Fruit fly (Drosophila melanogaster) whole organism, embryonic: ENCODE results near the gene CG7518.

ENCODE experiments used
- Bdp1 ChIP-seq: fragments of 200-800 bp; sonication (Bioruptor generic); optimal IDR thresholded peaks from 3 replicates; lab custom pipeline; 2016; ENCODE audit warnings: missing biosample characterization, missing genetic modification characterization
- CG11398 ChIP-seq: fragments of 200-800 bp; sonication (Bioruptor generic); optimal IDR thresholded peaks from 2 replicates; lab custom pipeline; 2016; ENCODE audit warnings: missing biosample characterization, missing genetic modification characterization
- CG12155 ChIP-seq: fragments of 200-800 bp; sonication (Bioruptor generic); optimal IDR thresholded peaks from 3 replicates; lab custom pipeline; 2016; ENCODE audit warnings: missing biosample characterization, missing genetic modification characterization
- CG13287 ChIP-seq: fragments of 200-800 bp; sonication (Bioruptor generic); IDR thresholded peaks from 2 replicates; pipeline ENCODE4 v1.3.6; 2022; ENCODE audit warnings: missing biosample characterization, missing genetic modification characterization; ENCODE audit not compliant: partially characterized antibody
- CG1647 ChIP-seq: fragments of 200-800 bp; sonication (Bioruptor generic); optimal IDR thresholded peaks from 3 replicates; lab custom pipeline; 2016; ENCODE audit warnings: missing biosample characterization, missing genetic modification characterization
- CG16863 ChIP-seq: fragments of 200-800 bp; sonication (Bioruptor generic); optimal IDR thresholded peaks from 3 replicates; lab custom pipeline; 2016; ENCODE audit warnings: missing biosample characterization, missing genetic modification characterization
- CG17328 ChIP-seq: fragments of 200-800 bp; sonication (Bioruptor generic); IDR thresholded peaks from 2 replicates; pipeline ENCODE4 v1.3.6; 2022; ENCODE audit warnings: missing biosample characterization, missing genetic modification characterization
- CG18476 ChIP-seq: fragments of 200-800 bp; sonication (Bioruptor generic); optimal IDR thresholded peaks from 2 replicates; lab custom pipeline; 2016; ENCODE audit warnings: missing biosample characterization, mild to moderate bottlenecking, missing genetic modification characterization
- CG2202 ChIP-seq: fragments of 200-800 bp; sonication (Bioruptor generic); optimal IDR thresholded peaks from 2 replicates; lab custom pipeline; 2018; ENCODE audit warnings: missing biosample characterization, mild to moderate bottlenecking, missing genetic modification characterization
- CG34224 ChIP-seq: fragments of 200-800 bp; sonication (Bioruptor generic); IDR thresholded peaks from 3 replicates; pipeline ENCODE4 v1.3.6; 2022; ENCODE audit warnings: missing biosample characterization, missing genetic modification characterization; ENCODE audit not compliant: partially characterized antibody
- CG42726 ChIP-seq: fragments of 200-800 bp; sonication (Bioruptor generic); IDR thresholded peaks from 2 replicates; pipeline ENCODE4 v1.3.6; 2022; ENCODE audit warnings: missing biosample characterization, missing genetic modification characterization; ENCODE audit not compliant: partially characterized antibody
- CG4328 ChIP-seq: fragments of 200-800 bp; sonication (Bioruptor generic); optimal IDR thresholded peaks from 3 replicates; lab custom pipeline; 2017; ENCODE audit warnings: missing biosample characterization, missing genetic modification reagents, missing genetic modification characterization
- CG4360 ChIP-seq: fragments of 200-800 bp; sonication (Bioruptor generic); IDR thresholded peaks from 2 replicates; pipeline ENCODE4 v1.3.6; 2022; ENCODE audit warnings: missing biosample characterization, missing genetic modification characterization
- CG4820 ChIP-seq: fragments of 200-800 bp; sonication (Bioruptor generic); optimal IDR thresholded peaks from 3 replicates; lab custom pipeline; 2016; ENCODE audit warnings: missing biosample characterization, missing genetic modification characterization
- CHES-1-like ChIP-seq: fragments of 200-800 bp; sonication (Bioruptor generic); optimal IDR thresholded peaks from 2 replicates; lab custom pipeline; 2016; ENCODE audit warnings: missing biosample characterization, missing genetic modification characterization
- Chrac-16 ChIP-seq: fragments of 200-800 bp; sonication (Bioruptor generic); optimal IDR thresholded peaks from 3 replicates; lab custom pipeline; 2016; ENCODE audit warnings: missing biosample characterization, missing genetic modification characterization
- CkIIα-i1 ChIP-seq: fragments of 200-800 bp; sonication (Bioruptor generic); IDR thresholded peaks from 2 replicates; pipeline ENCODE4 v1.3.6; 2022; ENCODE audit warnings: missing biosample characterization, missing genetic modification characterization
- E2f2 ChIP-seq: fragments of 200-800 bp; sonication (Bioruptor generic); IDR thresholded peaks from 2 replicates; pipeline ENCODE4 v1.3.6; 2022; ENCODE audit warnings: missing biosample characterization, missing genetic modification characterization
- Ets65A ChIP-seq: fragments of 200-800 bp; sonication (Bioruptor generic); peaks from one replicate; lab custom pipeline; 2016; ENCODE audit warnings: missing biosample characterization, missing genetic modification characterization
- HLH4C ChIP-seq: fragments of 200-800 bp; sonication (Bioruptor generic); IDR thresholded peaks from 3 replicates; pipeline ENCODE4 v1.3.6; 2022; ENCODE audit warnings: missing biosample characterization, missing genetic modification characterization; ENCODE audit not compliant: partially characterized antibody
- MBD-R2 ChIP-seq: fragments of 200-800 bp; sonication (Bioruptor generic); IDR thresholded peaks from 2 replicates; pipeline ENCODE4 v1.3.6; 2022; ENCODE audit warnings: missing biosample characterization, missing genetic modification characterization
- Med ChIP-seq: fragments of 200-800 bp; sonication (Bioruptor generic); peaks from one replicate; lab custom pipeline; 2016; ENCODE audit warnings: missing biosample characterization, missing genetic modification characterization, mild to moderate bottlenecking, inconsistent platforms, moderate library complexity
- Sox100B ChIP-seq: fragments of 200-800 bp; sonication (Bioruptor generic); optimal IDR thresholded peaks from 3 replicates; lab custom pipeline; 2018; ENCODE audit warnings: missing biosample characterization, mild to moderate bottlenecking, missing genetic modification characterization
- Stat92E ChIP-seq, 3 experiments: fragments of >200 bp in 2 of 3; fragments of 200-800 bp in 1 of 3; sonication (Bioruptor generic) in 1 of 3; optimal IDR thresholded peaks; 2 replicates each; lab custom pipeline; 2017 to 2019; ENCODE audit warnings: missing biosample characterization in 3 of 3, missing genetic modification characterization in 3 of 3, mild to moderate bottlenecking in 1 of 3, moderate library complexity in 1 of 3
- amos ChIP-seq: fragments of 200-800 bp; sonication (Bioruptor generic); IDR thresholded peaks from 2 replicates; pipeline ENCODE4 v1.3.6; 2022; ENCODE audit warnings: missing biosample characterization, missing genetic modification characterization; ENCODE audit not compliant: partially characterized antibody
- ara ChIP-seq: fragments of 200-800 bp; sonication (Bioruptor generic); IDR thresholded peaks from 2 replicates; pipeline ENCODE4 v1.3.6; 2022; ENCODE audit warnings: missing biosample characterization, missing genetic modification characterization
- cad ChIP-seq: fragments of >200 bp; optimal IDR thresholded peaks from 2 replicates; lab custom pipeline; 2017; ENCODE audit warnings: missing biosample characterization, missing genetic modification characterization
- cas ChIP-seq: fragments of 200-800 bp; sonication (Bioruptor generic); IDR thresholded peaks from 2 replicates; pipeline ENCODE4 v1.3.6; 2022; ENCODE audit warnings: missing biosample characterization, missing genetic modification characterization
- cg ChIP-seq: fragments of 200-800 bp; sonication (Bioruptor generic); optimal IDR thresholded peaks from 3 replicates; lab custom pipeline; 2019; ENCODE audit warnings: missing biosample characterization, mild to moderate bottlenecking, missing genetic modification characterization, moderate library complexity
- chif ChIP-seq, 2 experiments: fragments of 200-800 bp; sonication (Bioruptor generic); optimal IDR thresholded peaks; 3 replicates each; lab custom pipeline; 2016; ENCODE audit warnings: missing biosample characterization in 2 of 2, missing genetic modification characterization in 2 of 2
- dm ChIP-seq: fragments of 200-800 bp; sonication (Bioruptor generic); optimal IDR thresholded peaks from 3 replicates; lab custom pipeline; 2016; ENCODE audit warnings: missing biosample characterization, missing genetic modification characterization
- dmrt11E ChIP-seq: fragments of 200-800 bp; sonication (Bioruptor generic); optimal IDR thresholded peaks from 3 replicates; lab custom pipeline; 2018; ENCODE audit warnings: missing biosample characterization, mild to moderate bottlenecking, missing genetic modification characterization, moderate library complexity
- dpn ChIP-seq, 2 experiments: fragments of 200-800 bp; sonication (Bioruptor generic); optimal IDR thresholded peaks; 3 replicates each; lab custom pipeline; 2016; ENCODE audit warnings: missing biosample characterization in 2 of 2, missing genetic modification characterization in 2 of 2
- emc ChIP-seq: fragments of 200-800 bp; sonication (Bioruptor generic); optimal IDR thresholded peaks from 2 replicates; lab custom pipeline; 2016; ENCODE audit warnings: missing biosample characterization, missing genetic modification characterization
- exex ChIP-seq: fragments of 200-800 bp; sonication (Bioruptor generic); optimal IDR thresholded peaks from 4 replicates; lab custom pipeline; 2018; ENCODE audit warnings: missing biosample characterization, mild to moderate bottlenecking, missing genetic modification characterization, moderate library complexity
- lola ChIP-seq, 3 experiments: fragments of >200 bp in 2 of 3; fragments of 200-800 bp in 1 of 3; sonication (Bioruptor generic) in 1 of 3; optimal IDR thresholded peaks; 2 replicates each; lab custom pipeline; 2017 to 2019; ENCODE audit warnings: missing biosample characterization in 3 of 3, missing genetic modification characterization in 3 of 3, mild to moderate bottlenecking in 1 of 3, moderate library complexity in 1 of 3
- mam ChIP-seq: fragments of 200-800 bp; sonication (Bioruptor generic); optimal IDR thresholded peaks from 3 replicates; lab custom pipeline; 2016; ENCODE audit warnings: missing biosample characterization, missing genetic modification characterization
- pho ChIP-seq: fragments of 200-800 bp; sonication (Bioruptor generic); optimal IDR thresholded peaks from 2 replicates; lab custom pipeline; 2016; ENCODE audit warnings: missing biosample characterization, missing genetic modification characterization
- psq ChIP-seq: fragments of 200-800 bp; sonication (Bioruptor generic); optimal IDR thresholded peaks from 2 replicates; lab custom pipeline; 2017; ENCODE audit warnings: missing biosample characterization, missing genetic modification characterization
- sens-2 ChIP-seq: fragments of 200-800 bp; sonication (Bioruptor generic); IDR thresholded peaks from 2 replicates; pipeline ENCODE4 v1.3.6; 2022; ENCODE audit warnings: missing biosample characterization, missing genetic modification characterization
- slou ChIP-seq: fragments of 200-800 bp; sonication (Bioruptor generic); optimal IDR thresholded peaks from 3 replicates; lab custom pipeline; 2016; ENCODE audit warnings: missing biosample characterization, missing genetic modification characterization
- sob ChIP-seq: fragments of 200-800 bp; sonication (Bioruptor generic); IDR thresholded peaks from 2 replicates; pipeline ENCODE4 v1.3.6; 2022; ENCODE audit warnings: missing biosample characterization, missing genetic modification characterization
- sr ChIP-seq: fragments of 200-800 bp; sonication (Bioruptor generic); IDR thresholded peaks from 3 replicates; pipeline ENCODE4 v1.3.6; 2022; ENCODE audit warnings: missing biosample characterization, missing genetic modification characterization
- tap ChIP-seq: fragments of 200-800 bp; optimal IDR thresholded peaks from 3 replicates; lab custom pipeline; 2019; ENCODE audit warnings: missing biosample characterization, mild to moderate bottlenecking, missing genetic modification characterization, moderate library complexity
- tll ChIP-seq, 2 experiments: fragments of 200-800 bp in 1 of 2; fragments of >200 bp in 1 of 2; sonication (Bioruptor generic) in 1 of 2; optimal IDR thresholded peaks; 2 replicates each; lab custom pipeline; 2017 to 2019; ENCODE audit warnings: missing biosample characterization in 2 of 2, missing genetic modification characterization in 2 of 2, mild to moderate bottlenecking in 1 of 2, moderate library complexity in 1 of 2
- trem ChIP-seq: fragments of 200-800 bp; optimal IDR thresholded peaks from 3 replicates; lab custom pipeline; 2019; ENCODE audit warnings: missing biosample characterization, mild to moderate bottlenecking, missing genetic modification characterization, moderate library complexity
- zen ChIP-seq: fragments of 200-800 bp; sonication (Bioruptor generic); optimal IDR thresholded peaks from 3 replicates; lab custom pipeline; 2018; ENCODE audit warnings: missing biosample characterization, mild to moderate bottlenecking, missing genetic modification characterization, moderate library complexity
- zfh2 ChIP-seq: fragments of 200-800 bp; sonication (Bioruptor generic); optimal IDR thresholded peaks from 2 replicates; lab custom pipeline; 2016; ENCODE audit warnings: missing biosample characterization, missing genetic modification characterization

The CG7518 gene

dm6 chr3R:13030257-13031173, 32.6 kb downstream of the CG7518 start, which contains the start of the genes CG46281 and CG46280 (continued):
- TF ChIP-seq Sox100B (GFP tag; lab: Kevin White, UChicago) (no peak), mam (GFP tag; lab: Kevin White, UChicago) (peak; percentile 37), CG34224 (GFP tag; lab: Robert Waterston, UW) (peak; percentile 58; the same call in 2 of the 3 replicates), Chrac-16 (GFP tag; lab: Kevin White, UChicago) (peak; percentile 32), emc (no peak), Med (GFP tag; lab: Kevin White, UChicago) (peak; percentile 95), CG1647 (GFP tag; lab: Kevin White, UChicago) (peak; percentile 25), CG12155 (GFP tag; lab: Kevin White, UChicago) (no peak), sr (no peak), trem (tag; lab: Kevin White, UChicago) (peak; percentile 76), E2f2 (peak; percentile 70), CG42726 (GFP tag; lab: Robert Waterston, UW) (no peak), sob (GFP tag; lab: Robert Waterston, UW) (peak; percentile 16; the same call in 1 of the 2 replicates), amos (GFP tag; lab: Robert Waterston, UW) (peak; percentile 39; the same call in 1 of the 2 replicates), sens-2 (GFP tag; lab: Robert Waterston, UW) (no peak), CHES-1-like (GFP tag; lab: Kevin White, UChicago) (peak; percentile 76), dm (GFP tag; lab: Kevin White, UChicago) (no peak), Ets65A (peak; percentile 55), CG4820 (no peak), psq (no peak), tll (GFP tag; optimal IDR thresholded peaks at IDR 0.05; lab: Kevin White, UChicago) (peak in 1 of 2 experiments; percentile 68), CG13287 (GFP tag; lab: Robert Waterston, UW) (peak; percentile 82), dmrt11E (peak; percentile 19), ara (no peak), Stat92E (GFP tag; optimal IDR thresholded peaks at IDR 0.05; lab: Kevin White, UChicago) (no peak), cad (no peak), CkIIα-i1 (GFP tag; lab: Robert Waterston, UW) (no peak), zfh2 (GFP tag; lab: Kevin White, UChicago) (peak; percentile 33), CG4360 (no peak), exex (tag; lab: Kevin White, UChicago) (no peak), CG16863 (GFP tag; lab: Kevin White, UChicago) (peak; percentile 22), chif (GFP tag; optimal IDR thresholded peaks at IDR 0.05; lab: Kevin White, UChicago) (peak in 1 of 2 experiments; percentile 38), CG11398 (no peak), cas (GFP tag; lab: Robert Waterston, UW) (0 out of 2 replicates have a peak, but pooled peaks have one; percentile 21), CG2202 (no peak), MBD-R2 (GFP tag; lab: Robert Waterston, UW) (peak; percentile 66), HLH4C (GFP tag; lab: Robert Waterston, UW) (peak; percentile 69), zen (tag; lab: Kevin White, UChicago) (peak; percentile 82), CG4328 (peak; percentile 22), pho (GFP tag; lab: Kevin White, UChicago) (peak; percentile 47), Bdp1 (GFP tag; lab: Kevin White, UChicago) (peak; percentile 23), dpn (GFP tag; optimal IDR thresholded peaks at IDR 0.05; lab: Kevin White, UChicago) (peak; percentile 28 to 51), slou (GFP tag; lab: Kevin White, UChicago) (no peak), cg (GFP tag; lab: Kevin White, UChicago) (no peak), CG17328 (GFP tag; lab: Robert Waterston, UW) (no peak), tap (tag; lab: Kevin White, UChicago) (no peak), lola (GFP tag; optimal IDR thresholded peaks at IDR 0.05; lab: Kevin White, UChicago) (peak in 1 of 3 experiments; percentile 30), CG18476 (GFP tag; lab: Kevin White, UChicago) (no peak)
